Worm (Caenorhabditis elegans) whole organism, L3 larva: ENCODE data around the gene sql-1.
A peak's percentile ranks its signal among the peaks of the same experiment; 100 is the strongest.

Experiments used
- R02D3.7 ChIP-seq: fragments of 150-350 bp; optimal IDR thresholded peaks from 2 replicates; lab custom pipeline; 2014; ENCODE audit warnings: missing biosample characterization, missing genetic modification characterization
- ZK546.5 ChIP-seq: sonication (generic microtip); optimal IDR thresholded peaks from 2 replicates; lab custom pipeline; 2017; ENCODE audit warnings: missing biosample characterization, missing genetic modification characterization
- aly-2 ChIP-seq: fragments of 150-350 bp; optimal IDR thresholded peaks from 2 replicates; lab custom pipeline; 2014; ENCODE audit warnings: missing biosample characterization, missing genetic modification characterization
- ama-1 ChIP-seq: fragments of 150-350 bp; optimal IDR thresholded peaks from 2 replicates; lab custom pipeline; 2018
- ceh-16 ChIP-seq: sonication (generic microtip); optimal IDR thresholded peaks from 2 replicates; lab custom pipeline; 2017; ENCODE audit warnings: missing biosample characterization, missing genetic modification characterization
- ceh-28 ChIP-seq: fragments of 150-350 bp; optimal IDR thresholded peaks from 2 replicates; lab custom pipeline; 2014; ENCODE audit warnings: missing biosample characterization, missing genetic modification reagents, missing genetic modification characterization
- ceh-82 ChIP-seq: fragments of 150-350 bp; optimal IDR thresholded peaks from 2 replicates; lab custom pipeline; 2014; ENCODE audit warnings: missing biosample characterization, missing genetic modification characterization
- ceh-9 ChIP-seq: sonication (generic microtip); optimal IDR thresholded peaks from 2 replicates; lab custom pipeline; 2018; ENCODE audit warnings: missing biosample characterization, missing genetic modification characterization
- daf-12 ChIP-seq: fragments of 150-350 bp; optimal IDR thresholded peaks from 2 replicates; lab custom pipeline; 2014; ENCODE audit warnings: missing biosample characterization, missing genetic modification reagents, missing genetic modification characterization
- egl-27 ChIP-seq: sonication (generic microtip); optimal IDR thresholded peaks from 4 replicates; lab custom pipeline; 2017; ENCODE audit warnings: missing biosample characterization, missing genetic modification reagents, missing genetic modification characterization
- egl-5 ChIP-seq: fragments of 150-350 bp; optimal IDR thresholded peaks from 2 replicates; lab custom pipeline; 2017; ENCODE audit warnings: missing biosample characterization, missing genetic modification reagents, missing genetic modification characterization, inconsistent platforms
- elt-1 ChIP-seq: fragments of 150-350 bp; optimal IDR thresholded peaks from 2 replicates; lab custom pipeline; 2014; ENCODE audit warnings: missing biosample characterization, missing genetic modification characterization
- elt-2 ChIP-seq: sonication (generic microtip); optimal IDR thresholded peaks from 2 replicates; lab custom pipeline; 2016; ENCODE audit warnings: missing genetic modification reagents, mild to moderate bottlenecking, missing genetic modification characterization, missing compliant biosample characterization
- elt-3 ChIP-seq, 3 experiments: fragments of 150-350 bp in 1 of 3; sonication (generic microtip) in 2 of 3; optimal IDR thresholded peaks; 2 replicates in 2 of 3; 4 replicates in 1 of 3; lab custom pipeline; 2014 to 2017; ENCODE audit warnings: missing biosample characterization in 3 of 3, missing genetic modification characterization in 3 of 3
- eor-1 ChIP-seq, 2 experiments: fragments of 150-350 bp; optimal IDR thresholded peaks; 2 replicates each; lab custom pipeline; 2014 to 2018; ENCODE audit warnings: missing biosample characterization in 2 of 2, missing genetic modification characterization in 2 of 2
- fkh-10 ChIP-seq: sonication (generic microtip); optimal IDR thresholded peaks from 2 replicates; lab custom pipeline; 2017; ENCODE audit warnings: missing biosample characterization, missing genetic modification reagents, missing genetic modification characterization
- fkh-2 ChIP-seq: fragments of 150-350 bp; optimal IDR thresholded peaks from 2 replicates; lab custom pipeline; 2014; ENCODE audit warnings: missing biosample characterization, missing genetic modification reagents, missing genetic modification characterization
- fos-1 ChIP-seq: fragments of 150-350 bp; optimal IDR thresholded peaks from 2 replicates; lab custom pipeline; 2014; ENCODE audit warnings: missing biosample characterization, missing genetic modification characterization
- hmg-11 ChIP-seq: sonication (generic microtip); optimal IDR thresholded peaks from 2 replicates; lab custom pipeline; 2016; ENCODE audit warnings: missing genetic modification characterization, missing compliant biosample characterization
- jun-1 ChIP-seq: fragments of 150-350 bp; optimal IDR thresholded peaks from 2 replicates; lab custom pipeline; 2014; ENCODE audit warnings: missing biosample characterization, missing genetic modification reagents, missing genetic modification characterization
- lin-15B ChIP-seq: fragments of 150-350 bp; optimal IDR thresholded peaks from 2 replicates; lab custom pipeline; 2014; ENCODE audit warnings: missing biosample characterization, missing genetic modification characterization
- lin-39 ChIP-seq: fragments of 150-350 bp; optimal IDR thresholded peaks from 2 replicates; lab custom pipeline; 2018; ENCODE audit warnings: missing biosample characterization, missing genetic modification reagents, missing genetic modification characterization
- lsy-12 ChIP-seq: sonication (generic microtip); optimal IDR thresholded peaks from 2 replicates; lab custom pipeline; 2016; ENCODE audit warnings: mild to moderate bottlenecking, missing genetic modification characterization, missing compliant biosample characterization
- mdl-1 ChIP-seq: fragments of 150-350 bp; optimal IDR thresholded peaks from 2 replicates; lab custom pipeline; 2014; ENCODE audit warnings: missing biosample characterization, missing genetic modification characterization
- mml-1 ChIP-seq: fragments of 150-350 bp; sonication (generic microtip); optimal IDR thresholded peaks from 3 replicates; lab custom pipeline; 2014; ENCODE audit warnings: missing biosample characterization, missing genetic modification characterization
- nfya-1 ChIP-seq: sonication (generic microtip); optimal IDR thresholded peaks from 2 replicates; lab custom pipeline; 2017; ENCODE audit warnings: missing genetic modification characterization, mild to moderate bottlenecking, missing compliant biosample characterization, antibody characterized with exemption, moderate library complexity; ENCODE audit not compliant: insufficient read depth
- nhr-11 ChIP-seq: fragments of 150-350 bp; optimal IDR thresholded peaks from 2 replicates; lab custom pipeline; 2014; ENCODE audit warnings: missing biosample characterization, missing genetic modification characterization
- nhr-12 ChIP-seq: fragments of 150-350 bp; optimal IDR thresholded peaks from 2 replicates; lab custom pipeline; 2014; ENCODE audit warnings: missing biosample characterization, missing genetic modification characterization
- nhr-23 ChIP-seq: fragments of 150-350 bp; optimal IDR thresholded peaks from 2 replicates; lab custom pipeline; 2014; ENCODE audit warnings: missing biosample characterization, missing genetic modification reagents, missing genetic modification characterization
- nhr-237 ChIP-seq: fragments of 150-350 bp; optimal IDR thresholded peaks from 2 replicates; lab custom pipeline; 2014; ENCODE audit warnings: missing biosample characterization, missing genetic modification characterization
- nhr-25 ChIP-seq: sonication (generic microtip); optimal IDR thresholded peaks from 2 replicates; lab custom pipeline; 2017; ENCODE audit warnings: missing biosample characterization, missing genetic modification characterization
- nhr-28 ChIP-seq: fragments of 150-350 bp; optimal IDR thresholded peaks from 2 replicates; lab custom pipeline; 2014; ENCODE audit warnings: missing biosample characterization, missing genetic modification characterization
- nhr-43 ChIP-seq: sonication (generic microtip); optimal IDR thresholded peaks from 2 replicates; lab custom pipeline; 2016; ENCODE audit warnings: mild to moderate bottlenecking, missing genetic modification characterization, missing compliant biosample characterization; ENCODE audit not compliant: poor library complexity, severe bottlenecking
- nhr-67 ChIP-seq: fragments of 150-350 bp; optimal IDR thresholded peaks from 2 replicates; lab custom pipeline; 2014; ENCODE audit warnings: missing biosample characterization, missing genetic modification characterization
- nhr-76 ChIP-seq: fragments of 150-350 bp; sonication (generic microtip); optimal IDR thresholded peaks from 5 replicates; lab custom pipeline; 2014; ENCODE audit warnings: missing biosample characterization, missing genetic modification characterization
- nhr-77 ChIP-seq: fragments of 150-350 bp; optimal IDR thresholded peaks from 2 replicates; lab custom pipeline; 2014; ENCODE audit warnings: missing biosample characterization, missing genetic modification characterization
- pha-4 ChIP-seq: fragments of 150-350 bp; optimal IDR thresholded peaks from 2 replicates; lab custom pipeline; 2014; ENCODE audit warnings: missing biosample characterization, missing genetic modification reagents, missing genetic modification characterization
- pqm-1 ChIP-seq: fragments of 150-350 bp; optimal IDR thresholded peaks from 2 replicates; lab custom pipeline; 2017; ENCODE audit warnings: missing biosample characterization, missing genetic modification characterization, inconsistent platforms
- sea-2 ChIP-seq: fragments of 150-350 bp; sonication (generic microtip); optimal IDR thresholded peaks from 4 replicates; lab custom pipeline; 2014; ENCODE audit warnings: missing biosample characterization, missing genetic modification reagents, missing genetic modification characterization
- skn-1 ChIP-seq: fragments of 150-350 bp; optimal IDR thresholded peaks from 2 replicates; lab custom pipeline; 2014; ENCODE audit warnings: missing biosample characterization, missing genetic modification characterization
- snpc-4 ChIP-seq: fragments of 150-350 bp; optimal IDR thresholded peaks from 2 replicates; lab custom pipeline; 2014; ENCODE audit warnings: missing biosample characterization, missing genetic modification characterization
- tbx-2 ChIP-seq: sonication (generic microtip); optimal IDR thresholded peaks from 2 replicates; lab custom pipeline; 2016; ENCODE audit warnings: mild to moderate bottlenecking, missing genetic modification characterization, missing compliant biosample characterization
- unc-39 ChIP-seq: sonication (generic microtip); optimal IDR thresholded peaks from 4 replicates; lab custom pipeline; 2017; ENCODE audit warnings: missing biosample characterization, missing genetic modification characterization
- unc-62 ChIP-seq: fragments of 150-350 bp; sonication (generic microtip); optimal IDR thresholded peaks from 4 replicates; lab custom pipeline; 2014; ENCODE audit warnings: missing biosample characterization, missing genetic modification reagents, missing genetic modification characterization
- zag-1 ChIP-seq: fragments of 150-350 bp; optimal IDR thresholded peaks from 2 replicates; lab custom pipeline; 2014; ENCODE audit warnings: missing biosample characterization, missing genetic modification characterization
- ztf-11 ChIP-seq: fragments of 150-350 bp; optimal IDR thresholded peaks from 2 replicates; lab custom pipeline; 2014; ENCODE audit warnings: missing biosample characterization, missing genetic modification characterization
- ztf-4 ChIP-seq: fragments of 150-350 bp; optimal IDR thresholded peaks from 2 replicates; lab custom pipeline; 2014; ENCODE audit warnings: missing biosample characterization, missing genetic modification characterization

The sql-1 gene

DNA sequence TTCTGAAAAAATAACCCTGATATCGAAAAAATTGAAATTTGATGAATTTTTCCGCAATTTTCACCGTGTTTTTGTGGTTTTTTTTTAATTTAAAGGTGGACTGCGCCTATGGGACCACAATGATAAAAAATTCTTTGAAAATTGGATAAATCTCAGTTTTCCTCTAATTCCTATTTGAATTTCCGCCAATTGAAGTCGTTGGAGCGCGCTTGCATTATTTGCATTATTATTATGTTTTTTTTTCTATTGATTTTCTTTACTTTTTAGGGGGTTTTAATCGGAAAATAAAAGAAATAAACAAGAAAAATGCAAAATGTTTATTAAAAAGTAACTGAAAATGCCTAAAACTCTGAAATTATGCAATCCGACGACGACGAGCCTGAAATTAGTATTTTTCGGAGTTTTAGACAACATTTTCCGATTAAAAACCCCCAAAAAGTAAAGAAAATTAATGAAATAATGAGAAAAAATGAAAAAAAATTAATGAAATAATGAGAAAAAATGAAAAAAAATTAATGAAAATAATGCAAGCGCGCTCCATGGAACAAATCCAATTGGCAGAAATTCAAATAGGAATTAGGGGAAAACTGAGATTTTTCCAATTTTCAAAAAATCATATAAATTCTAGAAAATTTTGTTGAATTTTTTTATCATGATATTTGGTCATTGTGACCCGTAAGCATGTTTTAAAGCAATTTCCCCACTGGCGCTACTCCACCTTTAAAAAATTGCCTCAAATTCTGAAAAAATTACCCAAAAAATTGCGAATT lies 43.5 kb upstream of the sql-1 start:
- peak; percentile 66 for TF ChIP-seq ztf-4 (tag; lab: Kevin White, UChicago)
- no peak for TF ChIP-seq elt-1 (tag; lab: Kevin White, UChicago)
- TF ChIP-seq pha-4 (tag; lab: Kevin White, UChicago): peak; percentile 14

DNA sequence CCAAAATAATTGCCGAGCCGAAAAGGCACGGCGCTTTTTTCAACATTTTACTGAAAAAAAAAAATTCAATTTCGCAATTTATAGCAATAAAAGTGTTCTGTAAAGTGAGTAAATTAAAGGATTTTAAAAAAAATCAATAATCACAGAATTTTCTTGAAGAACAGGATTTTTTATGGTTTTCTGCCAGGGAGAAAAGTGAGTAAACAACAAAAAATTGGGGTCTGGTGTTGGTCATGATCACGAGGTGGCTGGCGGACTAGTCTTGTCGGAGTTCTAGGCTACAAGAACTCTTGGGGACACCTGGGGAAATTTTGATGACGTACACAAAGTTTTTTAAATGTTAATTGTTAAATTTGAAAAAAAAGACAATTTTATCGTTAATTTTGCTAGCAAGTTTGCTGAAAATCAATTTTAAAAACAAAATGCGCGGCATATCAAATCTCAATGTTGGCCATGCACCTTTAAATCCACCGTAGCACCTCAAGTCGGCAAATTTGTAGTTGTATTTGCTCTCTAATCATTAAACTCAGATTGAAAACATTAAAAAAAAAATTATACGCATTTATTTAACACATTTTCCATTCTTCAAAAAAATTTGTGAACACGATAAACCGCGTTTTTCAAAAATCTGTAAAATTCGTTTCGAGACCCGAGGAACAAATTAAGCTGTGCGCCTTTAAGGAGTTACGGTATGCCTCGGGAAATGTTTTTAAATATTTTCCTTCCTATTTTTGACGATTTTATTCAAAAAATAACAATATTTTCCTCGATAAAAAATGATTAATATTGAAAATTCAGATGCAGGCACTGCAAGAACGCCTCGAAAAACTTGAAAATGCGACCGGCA lies 42.3 kb upstream of the sql-1 start, which contains the start of the genes scav-3 and Y49E10.21:
scav-3 (minus strand) TSS at position 50 of the 847 bp plus-strand sequence.
Y49E10.21 (plus strand) TSS at position 797 of the 847 bp plus-strand sequence.
- TF ChIP-seq lin-15B: peak; percentile 53
- no peak for TF ChIP-seq nhr-28 (tag; lab: Kevin White, UChicago)
- TF ChIP-seq pqm-1 (tag; lab: Kevin White, UChicago): peak; percentile 35
- no peak for TF ChIP-seq aly-2 (tag; lab: Kevin White, UChicago)
- TF ChIP-seq elt-2 (tag; lab: Kevin White, UChicago): peak; percentile 40
- no peak for TF ChIP-seq ZK546.5 (tag; lab: Kevin White, UChicago)
- no peak for TF ChIP-seq egl-27 (tag; lab: Kevin White, UChicago)
- no peak for TF ChIP-seq lin-39
- TF ChIP-seq sea-2 (GFP tag; lab: Kevin White, UChicago): no peak
- no peak for TF ChIP-seq unc-39 (tag; lab: Kevin White, UChicago)
- peak; percentile 27 for TF ChIP-seq nhr-25
- peak; percentile 47 for TF ChIP-seq nfya-1
- TF ChIP-seq nhr-237 (tag; lab: Kevin White, UChicago): no peak
- no peak for TF ChIP-seq ama-1 (lab: Kevin White, UChicago)
- TF ChIP-seq fkh-2 (tag; lab: Kevin White, UChicago): no peak
- no peak for TF ChIP-seq tbx-2 (tag; lab: Kevin White, UChicago)
- TF ChIP-seq nhr-77 (tag; lab: Kevin White, UChicago): no peak
- TF ChIP-seq egl-5 (tag; lab: Kevin White, UChicago): peak; percentile 56
- no peak for TF ChIP-seq lsy-12 (tag; lab: Kevin White, UChicago)
- peak; percentile 57 for TF ChIP-seq nhr-11
- no peak for TF ChIP-seq unc-62 (GFP tag; lab: Kevin White, UChicago)
- peak; percentile 90 for TF ChIP-seq pha-4 (tag; lab: Kevin White, UChicago)
- no peak for TF ChIP-seq fos-1 (tag; lab: Kevin White, UChicago)
- TF ChIP-seq mml-1 (tag; lab: Kevin White, UChicago): no peak
- no peak for TF ChIP-seq nhr-76 (tag; lab: Kevin White, UChicago)
- no peak for TF ChIP-seq nhr-67
- TF ChIP-seq ztf-11: no peak
- TF ChIP-seq hmg-11 (tag; lab: Kevin White, UChicago): no peak
- TF ChIP-seq nhr-43 (tag; lab: Kevin White, UChicago): no peak
- TF ChIP-seq mdl-1 (tag; lab: Kevin White, UChicago): no peak
- no peak for TF ChIP-seq elt-3 (tag; optimal IDR thresholded peaks at IDR 0.05; lab: Kevin White, UChicago)
- no peak for TF ChIP-seq jun-1
- no peak for TF ChIP-seq ceh-9 (tag; lab: Kevin White, UChicago)
- TF ChIP-seq ceh-82 (tag; lab: Kevin White, UChicago): no peak
- no peak for TF ChIP-seq skn-1 (tag; lab: Kevin White, UChicago)
- TF ChIP-seq elt-1 (tag; lab: Kevin White, UChicago): no peak
- no peak for TF ChIP-seq daf-12 (tag; lab: Kevin White, UChicago)
- no peak for TF ChIP-seq fkh-10
- TF ChIP-seq ceh-28: peak; percentile 73
- TF ChIP-seq ceh-16 (tag; lab: Kevin White, UChicago): no peak
- peak; percentile 1 for TF ChIP-seq snpc-4 (tag; lab: Kevin White, UChicago)
- no peak for TF ChIP-seq eor-1 (tag; optimal IDR thresholded peaks at IDR 0.05; lab: Kevin White, UChicago)
- TF ChIP-seq R02D3.7 (tag; lab: Kevin White, UChicago): no peak
- TF ChIP-seq zag-1 (tag; lab: Kevin White, UChicago): no peak
- TF ChIP-seq nhr-23 (tag; lab: Kevin White, UChicago): peak; percentile 8
- TF ChIP-seq ztf-4 (tag; lab: Kevin White, UChicago): no peak
- no peak for TF ChIP-seq nhr-12 (tag; lab: Kevin White, UChicago)
